Worm (Caenorhabditis elegans) whole organism, young adult: ENCODE data around the gene C01G10.1.

Experiments
- B0336.3 ChIP-seq: fragments of 200-800 bp; sonication (Bioruptor generic); IDR thresholded peaks from 2 replicates; pipeline ENCODE4 v1.3.6; 2022; ENCODE audit warnings: missing genetic modification characterization, missing compliant biosample characterization
- C06A6.2 ChIP-seq: fragments of 200-800 bp; sonication (Bioruptor generic); conservative IDR thresholded peaks from 2 replicates; pipeline ENCODE4 v1.3.6; 2022; ENCODE audit warnings: missing genetic modification characterization, missing compliant biosample characterization
- C17E4.6 ChIP-seq: fragments of 200-800 bp; sonication (Bioruptor generic); IDR thresholded peaks from 2 replicates; pipeline ENCODE4 v1.3.6; 2022; ENCODE audit warnings: missing genetic modification reagents, missing genetic modification characterization, missing compliant biosample characterization
- F22D6.2 ChIP-seq: sonication (generic microtip); optimal IDR thresholded peaks from 2 replicates; lab custom pipeline; 2016; ENCODE audit warnings: mild to moderate bottlenecking, missing genetic modification characterization, missing compliant biosample characterization
- F49E8.2 ChIP-seq: sonication (generic microtip); optimal IDR thresholded peaks from 3 replicates; lab custom pipeline; 2017; ENCODE audit warnings: missing genetic modification characterization, mild to moderate bottlenecking, missing compliant biosample characterization, antibody characterized with exemption, moderate library complexity; ENCODE audit not compliant: insufficient read depth
- K11D2.4 ChIP-seq: fragments of 200-800 bp; sonication (Bioruptor generic); IDR thresholded peaks from 2 replicates; pipeline ENCODE4 v1.3.6; 2022; ENCODE audit warnings: missing genetic modification reagents, missing genetic modification characterization, missing compliant biosample characterization
- Y53F4B.3 ChIP-seq: fragments of 200-800 bp; sonication (Bioruptor generic); IDR thresholded peaks from 2 replicates; pipeline ENCODE4 v1.3.6; 2022; ENCODE audit warnings: missing genetic modification reagents, missing genetic modification characterization, missing compliant biosample characterization
- Y56A3A.18 ChIP-seq: fragments of 200-800 bp; sonication (Bioruptor generic); IDR thresholded peaks from 2 replicates; pipeline ENCODE4 v1.3.6; 2022; ENCODE audit warnings: missing genetic modification reagents, missing genetic modification characterization, missing compliant biosample characterization
- Y67H2A.10 ChIP-seq: fragments of 200-800 bp; sonication (Bioruptor generic); conservative IDR thresholded peaks from 2 replicates; pipeline ENCODE4 v1.3.6; 2022; ENCODE audit warnings: missing genetic modification reagents, missing genetic modification characterization, missing compliant biosample characterization
- Y79H2A.3 ChIP-seq: fragments of 200-800 bp; sonication (Bioruptor generic); conservative IDR thresholded peaks from 2 replicates; pipeline ENCODE4 v1.3.6; 2022; ENCODE audit warnings: missing genetic modification reagents, missing genetic modification characterization, missing compliant biosample characterization
- athp-1 ChIP-seq: sonication (generic microtip); optimal IDR thresholded peaks from 2 replicates; lab custom pipeline; 2017; ENCODE audit warnings: mild to moderate bottlenecking, missing genetic modification characterization, missing compliant biosample characterization
- attf-3 ChIP-seq: fragments of 200-800 bp; sonication (Bioruptor generic); conservative IDR thresholded peaks from 2 replicates; pipeline ENCODE4 v1.3.6; 2022; ENCODE audit warnings: missing genetic modification reagents, missing genetic modification characterization, missing compliant biosample characterization
- bed-1 ChIP-seq: fragments of 200-800 bp; sonication (Bioruptor generic); IDR thresholded peaks from 2 replicates; pipeline ENCODE4 v1.3.6; 2022; ENCODE audit warnings: missing genetic modification reagents, missing genetic modification characterization, missing compliant biosample characterization
- cebp-1 ChIP-seq, 2 experiments: fragments of 200-800 bp in 1 of 2; sonication (Bioruptor generic) in 1 of 2; sonication (generic microtip) in 1 of 2; IDR thresholded peaks in 1 of 2; optimal IDR thresholded peaks in 1 of 2; 2 replicates each; pipeline versions ENCODE4 v1.3.6 to Lab custom; 2017 to 2022; ENCODE audit warnings: missing compliant biosample characterization in 2 of 2, missing genetic modification characterization in 2 of 2, mild to moderate bottlenecking in 1 of 2, missing genetic modification reagents in 1 of 2, moderate library complexity in 1 of 2
- ceh-40 ChIP-seq: fragments of 200-800 bp; sonication (Bioruptor generic); IDR thresholded peaks from 2 replicates; pipeline ENCODE4 v1.3.6; 2022; ENCODE audit warnings: missing genetic modification characterization, missing compliant biosample characterization
- dox-1 ChIP-seq: fragments of 200-800 bp; sonication (Bioruptor generic); IDR thresholded peaks from 2 replicates; pipeline ENCODE4 v1.3.6; 2022; ENCODE audit warnings: missing genetic modification reagents, missing genetic modification characterization, missing compliant biosample characterization
- efl-1 ChIP-seq: fragments of 150-350 bp; optimal IDR thresholded peaks from 2 replicates; lab custom pipeline; 2014; ENCODE audit warnings: missing biosample characterization, missing genetic modification reagents, missing genetic modification characterization
- egl-44 ChIP-seq: fragments of 200-800 bp; sonication (Bioruptor generic); IDR thresholded peaks from 2 replicates; pipeline ENCODE4 v1.3.6; 2022; ENCODE audit warnings: missing genetic modification reagents, missing genetic modification characterization, missing compliant biosample characterization
- ekl-4 ChIP-seq: fragments of 200-800 bp; sonication (Bioruptor generic); IDR thresholded peaks from 2 replicates; pipeline ENCODE4 v1.3.6; 2022; ENCODE audit warnings: missing genetic modification reagents, missing genetic modification characterization, missing compliant biosample characterization
- fkh-3 ChIP-seq: sonication (generic microtip); optimal IDR thresholded peaks from 2 replicates; lab custom pipeline; 2016; ENCODE audit warnings: mild to moderate bottlenecking, missing genetic modification characterization, missing compliant biosample characterization
- hlh-12 ChIP-seq: sonication (generic microtip); optimal IDR thresholded peaks from 2 replicates; lab custom pipeline; 2016; ENCODE audit warnings: missing genetic modification characterization, missing compliant biosample characterization
- hsf-1 ChIP-seq: fragments of 200-800 bp; sonication (Bioruptor generic); IDR thresholded peaks from 2 replicates; pipeline ENCODE4 v1.3.6; 2022; ENCODE audit warnings: missing genetic modification reagents, missing genetic modification characterization, missing compliant biosample characterization
- lin-35 ChIP-seq, 3 experiments: fragments of 150-350 bp in 2 of 3; sonication (generic microtip) in 1 of 3; optimal IDR thresholded peaks; 2 replicates each; lab custom pipeline; 2014 to 2018; ENCODE audit warnings: missing biosample characterization in 3 of 3, missing genetic modification characterization in 3 of 3, missing genetic modification reagents in 3 of 3
- lin-40 ChIP-seq: sonication (generic microtip); optimal IDR thresholded peaks from 2 replicates; lab custom pipeline; 2016; ENCODE audit warnings: missing genetic modification characterization, mild to moderate bottlenecking, missing compliant biosample characterization, missing genotype, missing genetic modification reagents
- lin-54 ChIP-seq: fragments of 200-800 bp; sonication (Bioruptor generic); optimal IDR thresholded peaks from 2 replicates; lab custom pipeline; 2018; ENCODE audit warnings: mild to moderate bottlenecking, missing genetic modification characterization, missing compliant biosample characterization
- lir-1 ChIP-seq: fragments of 200-800 bp; sonication (Bioruptor generic); conservative IDR thresholded peaks from 2 replicates; pipeline ENCODE4 v1.3.6; 2022; ENCODE audit warnings: missing genetic modification reagents, missing genetic modification characterization, missing compliant biosample characterization
- madf-6 ChIP-seq: fragments of 200-800 bp; sonication (Bioruptor generic); IDR thresholded peaks from 2 replicates; pipeline ENCODE4 v1.3.6; 2022; ENCODE audit warnings: missing genetic modification reagents, missing genetic modification characterization, missing compliant biosample characterization
- mcd-1 ChIP-seq: fragments of 200-800 bp; sonication (Bioruptor generic); IDR thresholded peaks from 2 replicates; pipeline ENCODE4 v1.3.6; 2022; ENCODE audit warnings: missing genetic modification reagents, missing genetic modification characterization, missing compliant biosample characterization
- mes-4 ChIP-seq: sonication (generic microtip); optimal IDR thresholded peaks from 2 replicates; lab custom pipeline; 2016; ENCODE audit warnings: missing genotype, missing genetic modification characterization, missing compliant biosample characterization
- nfya-2 ChIP-seq: fragments of 200-800 bp; sonication (Bioruptor generic); IDR thresholded peaks from 2 replicates; pipeline ENCODE4 v1.3.6; 2022; ENCODE audit warnings: missing genetic modification reagents, missing genetic modification characterization, missing compliant biosample characterization
- nhr-27 ChIP-seq: fragments of 200-800 bp; sonication (Bioruptor generic); optimal IDR thresholded peaks from 2 replicates; lab custom pipeline; 2018; ENCODE audit warnings: mild to moderate bottlenecking, missing genetic modification characterization, moderate library complexity, missing compliant biosample characterization
- rpc-1 ChIP-seq, 2 experiments: fragments of 150-350 bp in 1 of 2; sonication (generic microtip) in 1 of 2; optimal IDR thresholded peaks; 2 replicates each; lab custom pipeline; 2014 to 2018; ENCODE audit warnings: missing biosample characterization in 1 of 2, missing genetic modification characterization in 1 of 2, missing genetic modification reagents in 1 of 2, missing genotype in 1 of 2
- snpc-3.4 ChIP-seq: sonication (generic microtip); optimal IDR thresholded peaks from 2 replicates; lab custom pipeline; 2017; ENCODE audit warnings: missing genetic modification characterization, mild to moderate bottlenecking, missing compliant biosample characterization, antibody characterized with exemption, moderate library complexity, missing genotype, missing genetic modification reagents
- tbx-9 ChIP-seq: sonication (generic microtip); optimal IDR thresholded peaks from 2 replicates; lab custom pipeline; 2016; ENCODE audit warnings: borderline replicate concordance, missing genetic modification characterization, inconsistent platforms, missing compliant biosample characterization
- zfh-2 ChIP-seq: fragments of 200-800 bp; sonication (Bioruptor generic); conservative IDR thresholded peaks from 2 replicates; pipeline ENCODE4 v1.3.6; 2022; ENCODE audit warnings: missing genetic modification reagents, missing genetic modification characterization, missing compliant biosample characterization
- zim-3 ChIP-seq: sonication (generic microtip); optimal IDR thresholded peaks from 2 replicates; lab custom pipeline; 2017; ENCODE audit warnings: mild to moderate bottlenecking, missing genetic modification characterization, moderate library complexity, missing compliant biosample characterization
- ztf-25 ChIP-seq: fragments of 200-800 bp; sonication (Bioruptor generic); IDR thresholded peaks from 2 replicates; pipeline ENCODE4 v1.3.6; 2022; ENCODE audit warnings: missing genetic modification reagents, missing genetic modification characterization, missing compliant biosample characterization

C01G10.1 gene

ce11 chrV:15099447-15099846 lies at the start of gene C01G10.1:
Gene C01G10.1, plus strand, starts transcription at chrV:15099747.
- TF ChIP-seq F22D6.2 (no peak), Y67H2A.10 (no peak), lin-35 (GFP tag; optimal IDR thresholded peaks at IDR 0.05; lab: Kevin White, UChicago) (no peak), egl-44 (no peak), hlh-12 (tag; lab: Kevin White, UChicago) (no peak), hsf-1 (GFP tag; lab: Robert Waterston, UW) (no peak), athp-1 (tag; lab: Kevin White, UChicago) (no peak), B0336.3 (no peak), ztf-25 (GFP tag; lab: Robert Waterston, UW) (no peak), rpc-1 (optimal IDR thresholded peaks at IDR 0.05; lab: Kevin White, UChicago) (no peak), rpc-1 (tag; optimal IDR thresholded peaks at IDR 0.05; lab: Kevin White, UChicago) (no peak), lin-40 (tag; lab: Kevin White, UChicago) (no peak), C17E4.6 (no peak), lir-1 (GFP tag; lab: Robert Waterston, UW) (no peak), nhr-27 (tag; lab: Kevin White, UChicago) (no peak), ekl-4 (GFP tag; lab: Robert Waterston, UW) (no peak), nfya-2 (GFP tag; lab: Robert Waterston, UW) (no peak), Y53F4B.3 (GFP tag; lab: Robert Waterston, UW) (no peak), fkh-3 (no peak), dox-1 (no peak), Y79H2A.3 (GFP tag; lab: Robert Waterston, UW) (no peak)
- TF ChIP-seq, all 124 proteins: peak for 0

- no peak for TF ChIP-seq zim-3 (tag; lab: Kevin White, UChicago)
Observed at ce11 chrV:15051720-15052119, 47.8 kb upstream of the C01G10.1 start.

ce11 chrV:15052368-15052767 lies 47.2 kb upstream of the C01G10.1 start, which contains the start of the genes fbxa-82 and C25D7.5:
Gene fbxa-82, minus strand, starts transcription at chrV:15052530.
Gene C25D7.5, plus strand, starts transcription at chrV:15052650.
- 0 out of 2 replicates have a peak, but pooled peaks have one; percentile 26 for TF ChIP-seq cebp-1 (GFP tag; IDR thresholded peaks at IDR 0.05; lab: Robert Waterston, UW)
- TF ChIP-seq cebp-1 (tag; optimal IDR thresholded peaks at IDR 0.05; lab: Kevin White, UChicago) = no peak
- TF ChIP-seq Y79H2A.3 (GFP tag; lab: Robert Waterston, UW) = no peak

ce11 chrV:15054733-15055132 lies 44.8 kb upstream of the C01G10.1 start:
- TF ChIP-seq mes-4 (tag; lab: Kevin White, UChicago) (no peak), bed-1 (GFP tag; lab: Robert Waterston, UW) (no peak), F49E8.2 (tag; lab: Kevin White, UChicago) (no peak), snpc-3.4 (tag; lab: Kevin White, UChicago) (no peak), ceh-40 (GFP tag; lab: Robert Waterston, UW) (no peak), madf-6 (GFP tag; lab: Robert Waterston, UW) (no peak), lin-54 (GFP tag; lab: Kevin White, UChicago) (no peak), K11D2.4 (GFP tag; lab: Robert Waterston, UW) (no peak), C06A6.2 (GFP tag; lab: Robert Waterston, UW) (no peak), attf-3 (GFP tag; lab: Robert Waterston, UW) (no peak), Y56A3A.18 (no peak), mcd-1 (GFP tag; lab: Robert Waterston, UW) (no peak), zfh-2 (GFP tag; lab: Robert Waterston, UW) (no peak), tbx-9 (tag; lab: Kevin White, UChicago) (no peak), efl-1 (GFP tag; lab: Kevin White, UChicago) (no peak), zim-3 (tag; lab: Kevin White, UChicago) (no peak)
